Worm (Caenorhabditis elegans): ENCODE measurements around the gene Y43F8B.11.

The Y43F8B.11 gene

ce11 chrV:19521351-19522278 is 51.1 kb downstream of the Y43F8B.11 start:
- no peak for TF ChIP-seq syd-9 (tag; optimal IDR thresholded peaks at IDR 0.05)
- peak; percentile 22 for TF ChIP-seq elt-2 (tag; optimal IDR thresholded peaks at IDR 0.05)
- peak; percentile 11 for TF ChIP-seq ceh-6 (GFP tag; optimal IDR thresholded peaks at IDR 0.05)

Data from whole organism, late embryonic.